Comparison of ENCODE assay signal across 1 fruit fly cellular context in genomic region chr3R:20949175-20949748, dm6.
TF ChIP-seq lines count a peak whose summit lies in the region.

No protein-coding gene starts in this region.

TF ChIP-seq in whole organism, embryonic, 481 proteins besides CTCF, POLR2A, EP300 and RAD21 (continued from another document):
- no peak for TF ChIP-seq chinmo (GFP tag; IDR thresholded peaks at IDR 0.05; lab: Robert Waterston, UW; ENCODE audit: partially characterized antibody)
- peak; percentile 13 for TF ChIP-seq BtbVII (GFP tag; optimal IDR thresholded peaks at IDR 0.05; lab: Kevin White, UChicago)
- no peak for TF ChIP-seq caup (GFP tag; optimal IDR thresholded peaks at IDR 0.05; lab: Kevin White, UChicago; ENCODE audit: severe bottlenecking)
- no peak for TF ChIP-seq CG8924 (tag; optimal IDR thresholded peaks at IDR 0.05; lab: Kevin White, UChicago)
- TF ChIP-seq CG1529 (GFP tag; optimal IDR thresholded peaks at IDR 0.05; lab: Kevin White, UChicago): no peak
- TF ChIP-seq CG9215 (GFP tag; IDR thresholded peaks at IDR 0.05; lab: Robert Waterston, UW): no peak
- no peak for TF ChIP-seq maf-S (GFP tag; optimal IDR thresholded peaks at IDR 0.05; lab: Kevin White, UChicago)
- TF ChIP-seq CG8388 (GFP tag; optimal IDR thresholded peaks at IDR 0.05; lab: Kevin White, UChicago): no peak
- TF ChIP-seq CG11247 (GFP tag; IDR thresholded peaks at IDR 0.05; lab: Robert Waterston, UW): no peak
- TF ChIP-seq Stat92E (GFP tag; optimal IDR thresholded peaks at IDR 0.05; lab: Kevin White, UChicago): no peak
- no peak for TF ChIP-seq CG5245 (GFP tag; optimal IDR thresholded peaks at IDR 0.05; lab: Kevin White, UChicago)
- TF ChIP-seq Pdp1 (GFP tag; optimal IDR thresholded peaks at IDR 0.05; lab: Kevin White, UChicago): peak in 1 of 2 experiments; percentile 92
- TF ChIP-seq CG16813 (GFP tag; IDR thresholded peaks at IDR 0.05; lab: Robert Waterston, UW; ENCODE audit: partially characterized antibody): no peak
- peak; percentile 81 for TF ChIP-seq Elba2 (GFP tag; optimal IDR thresholded peaks at IDR 0.05; lab: Kevin White, UChicago)
- no peak for TF ChIP-seq cad (GFP tag; optimal IDR thresholded peaks at IDR 0.05; lab: Kevin White, UChicago)
- TF ChIP-seq Max (GFP tag; optimal IDR thresholded peaks at IDR 0.05; lab: Kevin White, UChicago): no peak
- no peak for TF ChIP-seq CG10431 (GFP tag; optimal IDR thresholded peaks at IDR 0.05; lab: Kevin White, UChicago)
- TF ChIP-seq sisA (GFP tag; IDR thresholded peaks at IDR 0.05; lab: Robert Waterston, UW): no peak
- TF ChIP-seq CG11398 (GFP tag; optimal IDR thresholded peaks at IDR 0.05; lab: Kevin White, UChicago): no peak
- TF ChIP-seq Gsc (GFP tag; IDR thresholded peaks at IDR 0.05; lab: Robert Waterston, UW): no peak
- TF ChIP-seq eve (GFP tag; optimal IDR thresholded peaks at IDR 0.05; lab: Kevin White, UChicago): no peak
- TF ChIP-seq toy (GFP tag; IDR thresholded peaks at IDR 0.05; lab: Robert Waterston, UW): no peak
- no peak for TF ChIP-seq crc (GFP tag; optimal IDR thresholded peaks at IDR 0.05; lab: Kevin White, UChicago)
- TF ChIP-seq CG12744 (GFP tag; optimal IDR thresholded peaks at IDR 0.05; lab: Kevin White, UChicago): no peak
- 0 out of 3 replicates have a peak, but pooled peaks have one; percentile 32 for TF ChIP-seq CG7963 (GFP tag; IDR thresholded peaks at IDR 0.05; lab: Robert Waterston, UW; ENCODE audit: partially characterized antibody)
- peak; percentile 8 for TF ChIP-seq CG12219 (GFP tag; optimal IDR thresholded peaks at IDR 0.05; lab: Kevin White, UChicago)
- no peak for TF ChIP-seq lbe (GFP tag; optimal IDR thresholded peaks at IDR 0.05; lab: Kevin White, UChicago)
- TF ChIP-seq yki (optimal IDR thresholded peaks at IDR 0.05; lab: Kevin White, UChicago): peak; percentile 45
- no peak for TF ChIP-seq gce (GFP tag; IDR thresholded peaks at IDR 0.05; lab: Robert Waterston, UW)
- no peak for TF ChIP-seq Xbp1 (GFP tag; optimal IDR thresholded peaks at IDR 0.05; lab: Kevin White, UChicago)
- no peak for TF ChIP-seq CG18764 (GFP tag; optimal IDR thresholded peaks at IDR 0.05; lab: Kevin White, UChicago)
- TF ChIP-seq en (GFP tag; optimal IDR thresholded peaks at IDR 0.05; lab: Kevin White, UChicago): no peak
- TF ChIP-seq ac (GFP tag; optimal IDR thresholded peaks at IDR 0.05; lab: Kevin White, UChicago): no peak
- peak; percentile 95 for TF ChIP-seq ewg (GFP tag; optimal IDR thresholded peaks at IDR 0.05; lab: Kevin White, UChicago)
- no peak for TF ChIP-seq Hr39 (optimal IDR thresholded peaks at IDR 0.05; lab: Kevin White, UChicago)
- TF ChIP-seq Blimp-1 (GFP tag; optimal IDR thresholded peaks at IDR 0.05; lab: Kevin White, UChicago): peak; percentile 70
- TF ChIP-seq CG32772 (GFP tag; IDR thresholded peaks at IDR 0.05; lab: Robert Waterston, UW): no peak
- no peak for TF ChIP-seq CG9817 (tag; optimal IDR thresholded peaks at IDR 0.05; lab: Kevin White, UChicago)
- TF ChIP-seq btn (GFP tag; optimal IDR thresholded peaks at IDR 0.05; lab: Kevin White, UChicago): no peak
- TF ChIP-seq YL-1 (GFP tag; optimal IDR thresholded peaks at IDR 0.05; lab: Kevin White, UChicago): peak; percentile 19
- no peak for TF ChIP-seq CG6791 (GFP tag; IDR thresholded peaks at IDR 0.05; lab: Robert Waterston, UW; ENCODE audit: partially characterized antibody)
- TF ChIP-seq pho (GFP tag; optimal IDR thresholded peaks at IDR 0.05; lab: Kevin White, UChicago): no peak
- TF ChIP-seq Med (GFP tag; lab: Kevin White, UChicago): no peak
- TF ChIP-seq CG10147 (GFP tag; optimal IDR thresholded peaks at IDR 0.05; lab: Kevin White, UChicago): no peak
- no peak for TF ChIP-seq CG15696 (tag; optimal IDR thresholded peaks at IDR 0.05; lab: Kevin White, UChicago)
- TF ChIP-seq CG6175 (GFP tag; IDR thresholded peaks at IDR 0.05; lab: Robert Waterston, UW): no peak
- 0 out of 2 replicates have a peak, but pooled peaks have one; percentile 11 for TF ChIP-seq Xrp1 (GFP tag; IDR thresholded peaks at IDR 0.05; lab: Robert Waterston, UW)
- peak; percentile 94 for TF ChIP-seq nerfin-1 (tag; optimal IDR thresholded peaks at IDR 0.05; lab: Kevin White, UChicago)
- no peak for TF ChIP-seq z (GFP tag; IDR thresholded peaks at IDR 0.05; lab: Robert Waterston, UW)
- TF ChIP-seq sens (GFP tag; lab: Kevin White, UChicago): no peak
- no peak for TF ChIP-seq Doc2 (GFP tag; IDR thresholded peaks at IDR 0.05; lab: Robert Waterston, UW)
- TF ChIP-seq HLH4C (GFP tag; IDR thresholded peaks at IDR 0.05; lab: Robert Waterston, UW; ENCODE audit: partially characterized antibody): peak; percentile 25; the same call in 1 of the 3 replicates
- no peak for TF ChIP-seq CG8290 (GFP tag; optimal IDR thresholded peaks at IDR 0.05; lab: Kevin White, UChicago)
- TF ChIP-seq CG8290 (tag; optimal IDR thresholded peaks at IDR 0.05; lab: Kevin White, UChicago): no peak
- no peak for TF ChIP-seq Optix (GFP tag; IDR thresholded peaks at IDR 0.05; lab: Robert Waterston, UW)
- TF ChIP-seq cas (GFP tag; IDR thresholded peaks at IDR 0.05; lab: Robert Waterston, UW): no peak
- peak in 1 of 2 experiments; percentile 26 for TF ChIP-seq tll (GFP tag; optimal IDR thresholded peaks at IDR 0.05; lab: Kevin White, UChicago)
- no peak for TF ChIP-seq Dfd (GFP tag; optimal IDR thresholded peaks at IDR 0.05; lab: Kevin White, UChicago)
- TF ChIP-seq zen2 (GFP tag; IDR thresholded peaks at IDR 0.05; lab: Robert Waterston, UW; ENCODE audit: partially characterized antibody): 0 out of 3 replicates have a peak, but pooled peaks have one; percentile 22
- TF ChIP-seq bcd (GFP tag; optimal IDR thresholded peaks at IDR 0.05; lab: Kevin White, UChicago): no peak
- peak; percentile 23 for TF ChIP-seq CG17385 (GFP tag; optimal IDR thresholded peaks at IDR 0.05; lab: Kevin White, UChicago)
- no peak for TF ChIP-seq sens-2 (GFP tag; IDR thresholded peaks at IDR 0.05; lab: Robert Waterston, UW)
- TF ChIP-seq ap (GFP tag; IDR thresholded peaks at IDR 0.05; lab: Robert Waterston, UW): no peak
